Fruit fly (Drosophila melanogaster) whole organism, pupa: Measurements from ENCODE around the gene Afti.
A peak's percentile ranks its signal among the peaks of the same experiment; 100 is the strongest.

ENCODE experiments used
- CG10348 ChIP-seq: fragments of 200-800 bp; sonication (Bioruptor generic); IDR thresholded peaks from 2 replicates; pipeline ENCODE4 v1.3.6; 2022; ENCODE audit warnings: missing biosample characterization, missing genetic modification characterization
- CG12605 ChIP-seq: fragments of 200-800 bp; sonication (Bioruptor generic); IDR thresholded peaks from 2 replicates; pipeline ENCODE4 v1.3.6; 2022; ENCODE audit warnings: missing biosample characterization, missing genetic modification characterization
- CG13204 ChIP-seq: fragments of 200-800 bp; sonication (Bioruptor generic); optimal IDR thresholded peaks from 2 replicates; lab custom pipeline; 2018; ENCODE audit warnings: missing biosample characterization, mild to moderate bottlenecking, missing genetic modification characterization, moderate library complexity
- CG14655 ChIP-seq: fragments of 200-800 bp; sonication (Bioruptor generic); optimal IDR thresholded peaks from 3 replicates; lab custom pipeline; 2017; ENCODE audit warnings: mild to moderate bottlenecking, missing biosample characterization, missing genetic modification reagents, missing genetic modification characterization
- CG15710 ChIP-seq: fragments of 200-800 bp; sonication (Bioruptor generic); optimal IDR thresholded peaks from 2 replicates; lab custom pipeline; 2018; ENCODE audit warnings: missing biosample characterization, mild to moderate bottlenecking, missing genetic modification characterization, moderate library complexity
- CG17806 ChIP-seq: fragments of 200-800 bp; sonication (Bioruptor generic); optimal IDR thresholded peaks from 2 replicates; lab custom pipeline; 2018; ENCODE audit warnings: missing biosample characterization, mild to moderate bottlenecking, missing genetic modification characterization, moderate library complexity
- CG32121 ChIP-seq: fragments of 200-800 bp; sonication (Bioruptor generic); IDR thresholded peaks from 2 replicates; pipeline ENCODE4 v1.3.6; 2022; ENCODE audit warnings: missing biosample characterization, missing genetic modification characterization
- CG34367 ChIP-seq: fragments of 200-800 bp; sonication (Bioruptor generic); optimal IDR thresholded peaks from 2 replicates; lab custom pipeline; 2018; ENCODE audit warnings: missing biosample characterization, mild to moderate bottlenecking, missing genetic modification characterization
- CG4496 ChIP-seq: fragments of 200-800 bp; sonication (Bioruptor generic); IDR thresholded peaks from 3 replicates; pipeline ENCODE4 v1.3.6; 2022; ENCODE audit warnings: missing biosample characterization, missing genetic modification characterization
- CG8159 ChIP-seq: fragments of 200-800 bp; sonication (Bioruptor generic); optimal IDR thresholded peaks from 3 replicates; lab custom pipeline; 2018; ENCODE audit warnings: missing biosample characterization, mild to moderate bottlenecking, missing genetic modification characterization, moderate library complexity
- CG8301 ChIP-seq: fragments of 200-800 bp; sonication (Bioruptor generic); optimal IDR thresholded peaks from 2 replicates; lab custom pipeline; 2018; ENCODE audit warnings: missing biosample characterization, mild to moderate bottlenecking, missing genetic modification characterization
- CG9948 ChIP-seq: fragments of 200-800 bp; sonication (Bioruptor generic); optimal IDR thresholded peaks from 2 replicates; lab custom pipeline; 2018; ENCODE audit warnings: missing biosample characterization, mild to moderate bottlenecking, missing genetic modification characterization, moderate library complexity
- D1 ChIP-seq: fragments of 200-800 bp; sonication (Bioruptor generic); optimal IDR thresholded peaks from 2 replicates; lab custom pipeline; 2018; ENCODE audit warnings: missing biosample characterization, mild to moderate bottlenecking, missing genetic modification characterization, moderate library complexity
- EcR ChIP-seq: fragments of 200-800 bp; sonication (Bioruptor generic); optimal IDR thresholded peaks from 3 replicates; lab custom pipeline; 2019; ENCODE audit warnings: missing biosample characterization, missing genetic modification characterization, mild to moderate bottlenecking, moderate library complexity, missing genetic modification reagents
- Ets98B ChIP-seq: fragments of 200-800 bp; sonication (Bioruptor generic); IDR thresholded peaks from 2 replicates; pipeline ENCODE4 v1.3.6; 2022; ENCODE audit warnings: missing biosample characterization, missing genetic modification characterization
- Pif1A ChIP-seq: fragments of 200-800 bp; sonication (Bioruptor generic); optimal IDR thresholded peaks from 3 replicates; lab custom pipeline; 2016; ENCODE audit warnings: missing biosample characterization, missing genetic modification characterization
- Pif1B ChIP-seq: fragments of 200-800 bp; sonication (Bioruptor generic); optimal IDR thresholded peaks from 3 replicates; lab custom pipeline; 2016; ENCODE audit warnings: missing biosample characterization, missing genetic modification characterization
- Snoo ChIP-seq: fragments of 200-800 bp; sonication (Bioruptor generic); optimal IDR thresholded peaks from 3 replicates; lab custom pipeline; 2017; ENCODE audit warnings: missing biosample characterization, mild to moderate bottlenecking, missing genetic modification characterization, inconsistent platforms
- fd96Ca ChIP-seq: fragments of 200-800 bp; sonication (Bioruptor generic); IDR thresholded peaks from 3 replicates; pipeline ENCODE4 v1.3.6; 2022; ENCODE audit warnings: missing biosample characterization, missing genetic modification characterization
- gl ChIP-seq: fragments of 200-800 bp; sonication (Bioruptor generic); optimal IDR thresholded peaks from 2 replicates; lab custom pipeline; 2018; ENCODE audit warnings: missing biosample characterization, mild to moderate bottlenecking, missing genetic modification characterization
- rn ChIP-seq: fragments of 200-800 bp; sonication (Bioruptor generic); IDR thresholded peaks from 2 replicates; pipeline ENCODE4 v1.3.6; 2022; ENCODE audit warnings: missing biosample characterization, missing genetic modification characterization

The Afti gene

DNA sequence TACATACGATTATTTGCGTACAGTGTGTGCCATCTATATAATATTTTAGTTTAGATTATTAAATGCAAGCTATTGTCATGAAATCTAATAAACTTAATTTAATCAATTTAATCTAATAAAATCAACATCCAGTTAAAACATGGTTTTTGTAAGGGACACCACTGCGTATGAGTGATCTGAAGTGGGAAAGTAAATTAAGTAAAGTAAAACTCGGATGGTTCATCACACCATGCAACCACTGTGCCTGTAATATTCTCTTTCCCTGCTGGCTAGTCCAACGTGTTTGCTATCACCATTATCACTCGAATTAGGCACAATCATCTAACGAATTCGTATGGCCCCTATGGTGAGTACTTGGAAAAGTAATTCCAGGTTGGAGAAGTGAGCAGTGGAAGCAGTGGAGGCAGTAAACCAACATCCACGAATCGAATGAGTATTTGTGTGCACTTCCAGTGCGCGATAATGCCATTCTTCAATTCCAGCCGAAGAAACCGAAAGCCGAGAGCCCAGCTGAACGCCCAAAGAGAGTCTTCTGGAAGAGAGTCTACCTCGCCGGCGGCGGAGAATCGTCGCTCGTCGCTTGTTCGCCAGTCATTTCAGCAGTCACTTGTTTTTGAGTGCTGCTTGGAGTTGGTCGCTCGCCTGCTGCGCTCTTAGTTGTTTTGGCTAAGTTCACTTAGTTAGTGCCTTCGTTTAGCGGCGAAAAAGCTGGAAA, 37.7 kb downstream of the Afti start, which contains the start of gene red:
Gene red (plus strand): TSS at position 403 of the 715 bp plus-strand sequence.
- no peak for TF ChIP-seq Snoo (tag; lab: Kevin White, UChicago)
- no peak for TF ChIP-seq CG17806 (tag; lab: Kevin White, UChicago)
- peak; percentile 49 for TF ChIP-seq Pif1B (GFP tag; lab: Kevin White, UChicago)
- TF ChIP-seq CG34367 (tag; lab: Kevin White, UChicago) = no peak
- peak; percentile 12 for TF ChIP-seq D1 (tag; lab: Kevin White, UChicago)
- no peak for TF ChIP-seq CG9948 (tag; lab: Kevin White, UChicago)
- no peak for TF ChIP-seq CG10348
- TF ChIP-seq CG12605 = peak; percentile 25; the same call in 1 of the 2 replicates
- no peak for TF ChIP-seq CG15710 (tag; lab: Kevin White, UChicago)
- TF ChIP-seq rn = no peak
- peak; percentile 59 for TF ChIP-seq CG14655 (GFP tag; lab: Kevin White, UChicago)
- peak; percentile 4 for TF ChIP-seq CG13204
- TF ChIP-seq EcR = peak; percentile 57
- TF ChIP-seq CG32121 (GFP tag; lab: Robert Waterston, UW) = 0 out of 2 replicates have a peak, but pooled peaks have one; percentile 11
- no peak; the same call in 2 of the 3 replicates for TF ChIP-seq fd96Ca (GFP tag; lab: Robert Waterston, UW)
- TF ChIP-seq gl (tag; lab: Kevin White, UChicago) = no peak
- peak; percentile 56 for TF ChIP-seq CG8301 (tag; lab: Kevin White, UChicago)
- peak; percentile 57 for TF ChIP-seq Ets98B
- peak; percentile 14 for TF ChIP-seq Pif1A (GFP tag; lab: Kevin White, UChicago)
- peak; percentile 52; the same call in 1 of the 3 replicates for TF ChIP-seq CG4496 (GFP tag; lab: Robert Waterston, UW)
- peak; percentile 9 for TF ChIP-seq CG8159 (tag; lab: Kevin White, UChicago)

DNA sequence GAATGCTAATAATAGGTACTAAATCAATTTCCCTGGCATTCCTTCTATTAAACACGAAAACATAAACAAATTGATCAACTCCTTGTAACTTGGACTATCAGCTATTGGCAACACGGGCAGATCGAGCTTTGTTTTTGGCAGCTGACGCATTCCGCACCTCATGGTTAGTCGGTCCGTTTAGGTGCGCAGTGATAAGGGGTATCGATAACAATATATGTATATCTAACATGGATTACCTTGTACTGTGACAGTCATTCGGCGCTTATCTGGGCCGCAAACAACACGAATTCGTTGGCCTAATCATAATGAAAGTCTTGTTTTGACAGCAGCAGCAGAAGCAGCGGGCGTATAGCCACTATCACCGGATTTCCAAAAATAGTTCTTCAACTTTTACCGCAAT, 38.5 kb downstream of the Afti start:
- TF ChIP-seq D1 (tag; lab: Kevin White, UChicago) (no peak), Snoo (tag; lab: Kevin White, UChicago) (no peak)

DNA sequence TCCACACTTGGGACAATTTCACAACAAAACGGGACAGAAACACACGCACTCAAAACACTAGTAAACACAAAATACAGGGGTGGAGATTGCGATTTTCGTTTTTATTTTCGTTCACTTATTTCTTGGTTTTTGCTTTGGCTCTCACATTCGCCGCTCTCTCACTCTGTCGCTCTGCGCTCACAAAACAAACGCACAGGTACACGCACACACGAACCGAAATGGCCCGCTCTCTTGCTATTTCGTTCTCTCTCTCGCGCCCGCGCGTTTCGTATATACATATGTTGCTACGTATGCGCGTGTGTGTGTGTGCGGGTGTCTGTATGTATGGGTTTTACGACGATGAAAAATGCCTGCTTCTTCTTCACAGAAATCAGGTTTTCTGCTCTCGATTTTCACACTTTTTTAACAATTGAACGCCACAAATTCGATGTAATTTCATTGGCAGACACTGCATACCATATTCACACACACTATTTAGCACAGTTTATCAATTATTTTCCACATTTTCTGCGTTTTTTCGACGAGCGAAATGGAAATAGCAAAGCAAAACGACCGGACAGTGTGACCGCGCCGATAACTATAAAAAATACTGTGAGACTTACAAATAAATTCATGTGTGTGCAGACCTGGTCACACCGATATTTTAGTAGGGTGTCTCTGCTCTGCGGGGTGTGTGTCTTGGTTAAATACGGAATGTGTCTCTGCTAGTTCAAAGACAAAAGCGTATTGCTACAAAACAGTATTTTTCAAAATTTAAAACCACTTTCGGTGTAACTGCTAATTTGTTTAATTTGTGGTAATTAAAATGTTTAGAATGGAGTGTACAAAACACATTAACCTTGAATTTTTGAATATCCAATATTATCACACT, 39.9 kb downstream of the Afti start, which contains the start of gene trx:
Gene trx (minus strand): TSS at position 584 of the 871 bp plus-strand sequence.
- TF ChIP-seq gl (tag; lab: Kevin White, UChicago) (peak; percentile 30), CG13204 (peak; percentile 24), Pif1B (GFP tag; lab: Kevin White, UChicago) (peak; percentile 75), D1 (tag; lab: Kevin White, UChicago) (no peak), EcR (peak; percentile 46), Snoo (tag; lab: Kevin White, UChicago) (peak; percentile 2), CG9948 (tag; lab: Kevin White, UChicago) (no peak), Pif1A (GFP tag; lab: Kevin White, UChicago) (peak; percentile 25)

DNA sequence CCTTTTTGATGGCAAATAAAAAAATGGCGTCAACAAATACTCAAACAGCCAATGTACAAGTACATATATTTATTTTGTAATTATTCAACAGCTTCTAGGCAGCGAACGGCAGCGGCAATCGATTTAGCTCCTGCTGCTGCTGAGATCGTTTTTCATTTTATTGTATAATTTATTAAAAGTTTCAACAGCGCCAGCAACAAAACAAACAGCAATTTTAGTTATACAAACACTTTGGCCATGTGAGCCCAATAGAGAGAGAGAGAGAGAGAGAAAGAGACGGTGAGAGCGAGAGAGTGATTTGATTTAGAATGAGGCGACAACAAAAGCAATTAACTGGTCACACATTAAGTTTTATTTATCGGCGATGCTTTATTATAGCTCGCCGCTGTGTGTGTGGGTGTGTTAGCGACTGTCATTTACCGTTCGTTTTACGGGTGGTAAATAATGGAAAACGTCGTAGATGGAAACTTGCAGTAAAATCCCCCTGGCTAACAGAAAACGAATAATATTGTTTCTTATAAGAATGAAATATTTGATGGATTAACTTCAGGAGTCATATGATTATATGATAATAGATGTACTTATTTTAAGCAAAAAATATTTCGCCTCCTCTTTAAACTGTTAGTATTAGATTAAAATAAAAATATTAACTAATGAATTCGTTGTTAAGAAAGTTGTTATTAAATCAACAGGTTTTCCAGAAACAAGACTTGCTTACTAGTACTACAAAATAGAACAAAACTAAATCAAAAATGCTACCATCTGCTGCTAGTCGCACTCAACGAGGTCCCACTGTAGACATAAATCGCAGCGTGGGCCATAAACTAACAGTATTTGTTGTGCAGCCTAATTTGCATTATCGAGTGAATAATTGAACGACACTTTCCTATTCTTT, 41.2 kb downstream of the Afti start:
- TF ChIP-seq CG9948 (tag; lab: Kevin White, UChicago) = no peak
- TF ChIP-seq CG8159 (tag; lab: Kevin White, UChicago) = no peak
- TF ChIP-seq D1 (tag; lab: Kevin White, UChicago) = no peak
- no peak for TF ChIP-seq CG8301 (tag; lab: Kevin White, UChicago)
- no peak for TF ChIP-seq fd96Ca (GFP tag; lab: Robert Waterston, UW)
- TF ChIP-seq CG17806 (tag; lab: Kevin White, UChicago) = no peak
- TF ChIP-seq Ets98B = no peak
- TF ChIP-seq CG15710 (tag; lab: Kevin White, UChicago) = no peak
- no peak for TF ChIP-seq CG34367 (tag; lab: Kevin White, UChicago)
- TF ChIP-seq CG14655 (GFP tag; lab: Kevin White, UChicago) = no peak
- no peak for TF ChIP-seq EcR
- TF ChIP-seq CG13204 = no peak
- no peak for TF ChIP-seq Pif1A (GFP tag; lab: Kevin White, UChicago)
- no peak for TF ChIP-seq Pif1B (GFP tag; lab: Kevin White, UChicago)
- no peak for TF ChIP-seq CG12605
- TF ChIP-seq, all 21 proteins: peak for 0

dm6 chr3R:14284422-14284760, 42.1 kb downstream of the Afti start:
- TF ChIP-seq D1 (tag; lab: Kevin White, UChicago) = no peak
- no peak for TF ChIP-seq CG14655 (GFP tag; lab: Kevin White, UChicago)
- TF ChIP-seq CG34367 (tag; lab: Kevin White, UChicago) = no peak
- no peak for TF ChIP-seq CG12605
- TF ChIP-seq Ets98B = no peak
- no peak for TF ChIP-seq Pif1A (GFP tag; lab: Kevin White, UChicago)
- no peak for TF ChIP-seq gl (tag; lab: Kevin White, UChicago)
- no peak for TF ChIP-seq CG13204
- TF ChIP-seq CG8159 (tag; lab: Kevin White, UChicago) = no peak
- no peak for TF ChIP-seq CG8301 (tag; lab: Kevin White, UChicago)
- TF ChIP-seq Pif1B (GFP tag; lab: Kevin White, UChicago) = no peak
- no peak for TF ChIP-seq EcR
- no peak for TF ChIP-seq CG15710 (tag; lab: Kevin White, UChicago)
